Worm (Caenorhabditis elegans): ENCODE measurements around the gene spp-4.
"Not testable (repeated sequence)": the region's sequence is repeated elsewhere in the genome, so short reads cannot be mapped to it uniquely, and the experiment has no call there.

DNA sequence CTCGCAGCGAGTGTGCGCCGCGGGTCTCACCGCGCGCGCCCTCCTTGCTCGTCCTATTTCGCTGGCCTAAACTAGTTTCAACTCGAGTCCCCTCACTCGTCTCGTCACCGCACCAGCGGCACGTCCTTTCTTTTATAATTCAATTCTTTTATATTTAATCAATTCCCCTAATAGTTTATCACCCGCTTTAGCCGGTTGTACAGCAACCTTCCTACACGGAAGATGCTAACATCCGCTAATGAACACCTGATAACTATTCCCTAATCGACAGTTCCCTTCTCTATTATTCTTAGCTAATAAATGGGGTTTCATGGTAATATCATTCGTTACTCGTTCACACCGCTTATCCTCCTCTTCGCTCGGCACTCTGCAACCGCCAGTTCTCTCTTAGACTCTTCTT is 46.7 kb upstream of the spp-4 start, which contains the start of gene C56G3.2:
- TF ChIP-seq med-1 (GFP tag; optimal IDR thresholded peaks at IDR 0.05; ENCODE audit: insufficient read depth); ztf-29 (GFP tag; IDR thresholded peaks at IDR 0.05); ztf-23 (GFP tag; IDR thresholded peaks at IDR 0.05); cog-1 (tag; optimal IDR thresholded peaks at IDR 0.05); flt-1 (GFP tag; IDR thresholded peaks at IDR 0.05); tab-1 (GFP tag; IDR thresholded peaks at IDR 0.05): not testable (repeated sequence)

All from whole organism, midembryonic.